Fruit fly (Drosophila melanogaster): Measurements from ENCODE around the gene muc.

Gene muc

dm6 chr2L:7434737-7435356, 8.2 kb downstream of the muc start (continued):
- TF ChIP-seq grn (GFP tag; optimal IDR thresholded peaks at IDR 0.05) (no peak), tup (GFP tag; optimal IDR thresholded peaks at IDR 0.05) (no peak), CG6689 (GFP tag; IDR thresholded peaks at IDR 0.05) (no peak; the same call in 1 of the 2 replicates), CG15269 (tag; optimal IDR thresholded peaks at IDR 0.05) (peak; percentile 64), Xrp1 (GFP tag; IDR thresholded peaks at IDR 0.05) (peak; percentile 30; the same call in 1 of the 2 replicates), CG11456 (GFP tag; IDR thresholded peaks at IDR 0.05) (no peak), Nf-YC (tag; optimal IDR thresholded peaks at IDR 0.05) (no peak), NK7.1 (GFP tag; optimal IDR thresholded peaks at IDR 0.05) (no peak), ash1 (GFP tag; optimal IDR thresholded peaks at IDR 0.05) (no peak), Sox100B (GFP tag; optimal IDR thresholded peaks at IDR 0.05) (peak; percentile 11), Vsx1 (GFP tag; optimal IDR thresholded peaks at IDR 0.05) (no peak), nom (GFP tag; optimal IDR thresholded peaks at IDR 0.05) (peak; percentile 70), gsb (GFP tag; IDR thresholded peaks at IDR 0.05) (peak; percentile 24; the same call in 1 of the 2 replicates), Bteb2 (GFP tag; optimal IDR thresholded peaks at IDR 0.05) (no peak), Ptx1 (GFP tag; IDR thresholded peaks at IDR 0.05) (peak; percentile 46; the same call in 1 of the 2 replicates), NC2α (GFP tag; optimal IDR thresholded peaks at IDR 0.05) (no peak), CG7372 (GFP tag; IDR thresholded peaks at IDR 0.05) (peak; percentile 55; the same call in 1 of the 2 replicates), fru (optimal IDR thresholded peaks at IDR 0.05) (no peak), CG2889 (GFP tag; IDR thresholded peaks at IDR 0.05) (no peak), Trl (optimal IDR thresholded peaks at IDR 0.05) (no peak), Trl (GFP tag; optimal IDR thresholded peaks at IDR 0.05) (no peak), fd64A (GFP tag; optimal IDR thresholded peaks at IDR 0.05) (no peak), da (GFP tag; optimal IDR thresholded peaks at IDR 0.05) (no peak), sd (tag; optimal IDR thresholded peaks at IDR 0.05) (no peak), CG6254 (GFP tag; optimal IDR thresholded peaks at IDR 0.05) (no peak), Tbp (GFP tag; optimal IDR thresholded peaks at IDR 0.05) (no peak), CG17912 (GFP tag; optimal IDR thresholded peaks at IDR 0.05) (no peak), CG1603 (tag; optimal IDR thresholded peaks at IDR 0.05) (no peak), Dp (GFP tag; optimal IDR thresholded peaks at IDR 0.05) (no peak), Eip74EF (GFP tag; optimal IDR thresholded peaks at IDR 0.05) (no peak), Lim3 (GFP tag; IDR thresholded peaks at IDR 0.05) (no peak), Hr78 (GFP tag; optimal IDR thresholded peaks at IDR 0.05) (no peak), CG12155 (GFP tag; optimal IDR thresholded peaks at IDR 0.05) (peak; percentile 12), CG11723 (GFP tag; optimal IDR thresholded peaks at IDR 0.05) (no peak), Max (GFP tag; optimal IDR thresholded peaks at IDR 0.05) (no peak), fd96Cb (tag; optimal IDR thresholded peaks at IDR 0.05) (no peak), chm (GFP tag; IDR thresholded peaks at IDR 0.05) (no peak), CG30403 (GFP tag; optimal IDR thresholded peaks at IDR 0.05) (peak; percentile 27), hb (GFP tag; IDR thresholded peaks at IDR 0.05; ENCODE audit: partially characterized antibody) (no peak), CG42726 (GFP tag; IDR thresholded peaks at IDR 0.05; ENCODE audit: partially characterized antibody) (no peak), Fer2 (tag; optimal IDR thresholded peaks at IDR 0.05) (no peak), lab (GFP tag; optimal IDR thresholded peaks at IDR 0.05) (peak; percentile 62), pzg (GFP tag; optimal IDR thresholded peaks at IDR 0.05) (no peak), mam (GFP tag; optimal IDR thresholded peaks at IDR 0.05) (no peak), CoRest (tag; optimal IDR thresholded peaks at IDR 0.05) (peak; percentile 20), CG13424 (tag; optimal IDR thresholded peaks at IDR 0.05) (peak; percentile 43), HmgZ (tag; optimal IDR thresholded peaks at IDR 0.05) (no peak), Nf-YB (GFP tag; optimal IDR thresholded peaks at IDR 0.05) (no peak), cato (GFP tag; optimal IDR thresholded peaks at IDR 0.05; ENCODE audit: borderline replicate concordance) (no peak), al (GFP tag; IDR thresholded peaks at IDR 0.05) (peak; percentile 51)

All from whole organism, embryonic.